Fruit fly (Drosophila melanogaster): Measurements from ENCODE around the gene CG13895.

The CG13895 gene

dm6 chr3L:743155-743554 is 35.1 kb upstream of the CG13895 start:
- TF ChIP-seq CTCF (optimal IDR thresholded peaks at IDR 0.05) (no peak), CG8478 (optimal IDR thresholded peaks at IDR 0.05) (no peak)

DNA sequence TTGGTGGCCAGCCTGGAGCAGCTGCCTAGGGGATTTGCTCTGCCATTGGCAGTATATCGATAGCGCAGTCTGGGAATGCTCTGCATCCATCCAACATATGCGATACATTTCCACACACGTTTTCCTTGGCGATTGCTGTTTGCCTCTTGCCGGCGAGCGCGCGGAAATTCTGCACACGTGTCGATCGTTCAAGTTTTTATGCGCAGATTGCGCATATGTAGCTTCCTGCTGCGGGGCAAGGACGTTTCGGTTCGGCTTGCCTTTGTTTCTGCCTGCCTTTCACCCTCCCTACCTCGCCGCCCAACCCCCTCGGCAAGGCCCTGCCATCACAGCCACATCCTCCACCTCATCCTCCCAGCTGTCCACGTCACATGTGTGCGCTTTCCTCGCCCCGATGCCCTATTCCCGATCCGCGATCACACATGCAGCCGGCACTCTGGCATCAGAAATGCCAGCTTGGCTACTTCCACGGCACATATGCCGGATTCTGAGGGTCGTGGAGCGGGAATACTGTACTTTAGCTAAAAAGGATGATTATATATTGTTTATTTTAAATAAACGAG is 34.5 kb upstream of the CG13895 start:
- TF ChIP-seq CG8478 (optimal IDR thresholded peaks at IDR 0.05) (no peak), CTCF (optimal IDR thresholded peaks at IDR 0.05) (no peak)

DNA sequence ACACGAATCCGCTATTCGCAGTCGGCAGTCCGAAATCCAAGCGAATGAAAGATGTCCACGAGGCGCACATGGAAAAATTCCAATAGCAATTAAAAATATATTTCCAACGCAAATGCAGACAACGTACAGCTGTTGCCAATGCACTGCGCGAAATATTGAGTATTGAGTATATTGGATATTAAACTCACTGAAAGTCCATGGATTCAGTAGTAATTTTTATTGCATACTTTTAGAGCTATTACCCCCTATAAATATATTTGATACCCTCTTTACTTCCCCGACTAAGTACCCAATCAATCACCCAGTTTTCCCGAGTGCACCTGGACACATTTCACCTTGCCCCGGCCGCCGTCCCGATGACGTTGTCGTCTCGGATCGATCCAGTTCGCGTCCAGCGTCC is 33.7 kb upstream of the CG13895 start:
- TF ChIP-seq CG8478 (optimal IDR thresholded peaks at IDR 0.05), result no peak
- TF ChIP-seq CTCF (optimal IDR thresholded peaks at IDR 0.05), result no peak

dm6 chr3L:739357-740130 is 31.5 kb upstream of the CG13895 start:
- TF ChIP-seq CTCF (optimal IDR thresholded peaks at IDR 0.05) (no peak), CG8478 (optimal IDR thresholded peaks at IDR 0.05) (no peak)

DNA sequence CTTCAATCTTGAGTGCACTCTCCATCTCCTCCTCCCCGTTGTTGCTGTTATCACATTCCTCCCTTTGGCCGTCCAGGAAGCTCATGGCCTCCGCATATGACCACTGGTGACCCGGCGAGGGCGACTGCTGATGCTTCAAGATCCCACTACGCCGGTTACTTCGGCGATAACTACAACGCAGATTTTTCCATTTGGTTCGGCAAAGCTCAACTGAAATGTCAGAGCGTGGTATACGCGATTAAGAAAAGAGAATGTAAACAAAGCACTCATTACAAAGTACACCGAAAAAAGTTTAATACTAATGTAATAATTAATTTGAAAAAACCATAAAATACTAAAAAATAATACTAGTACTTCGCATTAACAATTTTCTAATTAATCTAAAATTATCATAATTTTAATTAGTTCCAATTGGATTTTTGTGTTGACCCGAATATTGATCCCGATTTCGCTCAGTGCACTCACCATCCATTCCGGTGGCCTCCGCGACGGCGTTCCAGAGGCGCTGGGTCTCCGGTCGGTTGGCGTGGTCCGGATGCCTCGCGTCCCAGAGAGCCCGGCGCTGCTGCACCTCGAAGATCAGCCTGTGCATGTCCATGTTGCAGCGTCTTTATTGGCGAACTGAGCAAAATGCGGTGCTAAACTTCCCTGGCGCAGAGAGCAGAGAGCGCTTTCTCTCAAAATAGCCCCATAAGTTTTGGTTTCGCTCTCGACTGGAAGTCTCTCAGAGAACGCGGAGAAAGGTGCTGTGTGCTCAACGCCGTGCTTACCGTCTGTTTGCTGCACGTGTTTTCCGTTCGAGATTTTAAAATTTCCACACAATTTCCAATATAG is 30.7 kb upstream of the CG13895 start:
- TF ChIP-seq CTCF (optimal IDR thresholded peaks at IDR 0.05) (no peak), CG8478 (optimal IDR thresholded peaks at IDR 0.05) (no peak)

DNA sequence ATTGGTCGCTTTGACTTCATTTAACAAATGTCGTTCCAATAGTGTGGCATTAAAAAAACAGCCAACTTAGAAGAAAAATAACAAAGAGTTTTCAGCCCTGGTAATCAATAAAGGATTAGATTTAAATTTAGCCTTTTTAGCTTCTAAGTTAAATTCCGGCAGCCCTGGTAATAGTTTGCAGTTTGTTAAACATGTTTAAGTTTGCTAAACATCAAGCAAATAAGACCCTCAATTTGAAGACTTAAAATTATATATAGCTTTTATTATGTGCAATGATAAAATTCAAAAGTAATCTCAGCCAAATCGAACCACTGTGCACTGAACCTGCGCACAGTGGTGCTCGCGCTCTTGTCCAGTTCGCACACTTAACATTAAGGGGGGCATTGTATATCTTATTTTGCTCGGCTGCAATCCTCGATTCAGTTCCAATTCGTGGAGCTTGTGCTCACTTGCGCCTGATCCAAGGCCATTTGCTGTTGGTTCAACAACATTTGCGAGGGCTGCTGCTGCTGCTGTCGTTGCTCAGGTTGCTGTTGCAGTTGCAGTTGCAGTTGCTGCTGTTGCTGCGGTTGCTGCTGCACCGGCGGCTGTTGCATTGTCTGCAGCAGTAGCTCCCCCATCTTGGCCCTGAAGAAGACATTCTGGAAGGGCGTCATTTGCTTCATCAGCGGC is 29.6 kb upstream of the CG13895 start:
- TF ChIP-seq CG8478 (optimal IDR thresholded peaks at IDR 0.05) (no peak), CTCF (optimal IDR thresholded peaks at IDR 0.05) (no peak)

DNA sequence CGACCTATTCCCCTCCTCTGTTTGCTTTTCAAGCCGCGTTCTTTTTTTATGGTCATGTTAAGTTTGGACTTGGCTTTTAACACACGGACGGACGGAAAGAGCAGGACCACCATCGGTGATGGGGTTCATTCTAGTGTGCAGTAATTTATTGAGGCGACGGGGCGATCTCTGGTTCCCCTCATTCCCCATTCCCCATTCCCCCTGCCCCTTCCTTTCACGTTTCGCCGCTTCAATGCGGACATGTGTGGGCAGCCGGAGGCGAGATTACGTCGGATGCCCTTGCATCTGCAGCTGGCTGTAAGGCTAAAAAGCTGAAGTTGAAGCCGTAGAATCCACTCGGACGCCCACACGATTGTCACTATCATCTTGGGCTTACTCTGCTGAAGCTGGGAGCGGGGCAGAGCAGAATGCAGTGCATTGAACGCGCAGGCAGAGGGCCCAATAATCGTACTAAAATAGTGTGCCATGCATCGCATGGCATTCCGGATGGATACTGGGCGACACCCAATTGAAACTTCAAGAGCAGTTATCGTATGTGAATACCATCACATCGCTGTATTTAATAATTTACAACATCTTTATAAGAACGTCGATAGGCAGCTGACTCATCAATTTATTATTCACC is 28.6 kb upstream of the CG13895 start:
- TF ChIP-seq CG8478 (optimal IDR thresholded peaks at IDR 0.05) (no peak), CTCF (optimal IDR thresholded peaks at IDR 0.05) (no peak)

DNA sequence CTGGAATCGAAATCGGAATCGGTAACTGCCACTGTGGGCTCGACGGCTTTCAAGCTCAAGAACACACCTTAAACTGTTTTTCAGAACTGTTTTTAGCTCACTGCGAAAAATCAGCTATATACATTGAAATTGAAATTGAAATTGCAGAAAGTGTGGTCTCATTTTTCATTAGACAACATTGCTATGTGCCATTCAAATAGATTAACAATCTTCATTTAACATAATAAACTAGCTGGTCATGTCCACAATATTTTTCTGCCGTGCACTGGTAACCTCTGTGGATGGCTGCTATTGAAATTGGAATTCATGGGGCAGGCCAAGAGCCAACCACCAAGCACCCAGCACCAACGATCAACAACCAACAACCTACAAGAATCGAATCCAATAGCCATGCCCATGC is 27.9 kb upstream of the CG13895 start:
- no peak for TF ChIP-seq CTCF (optimal IDR thresholded peaks at IDR 0.05)
- no peak for TF ChIP-seq CG8478 (optimal IDR thresholded peaks at IDR 0.05)

DNA sequence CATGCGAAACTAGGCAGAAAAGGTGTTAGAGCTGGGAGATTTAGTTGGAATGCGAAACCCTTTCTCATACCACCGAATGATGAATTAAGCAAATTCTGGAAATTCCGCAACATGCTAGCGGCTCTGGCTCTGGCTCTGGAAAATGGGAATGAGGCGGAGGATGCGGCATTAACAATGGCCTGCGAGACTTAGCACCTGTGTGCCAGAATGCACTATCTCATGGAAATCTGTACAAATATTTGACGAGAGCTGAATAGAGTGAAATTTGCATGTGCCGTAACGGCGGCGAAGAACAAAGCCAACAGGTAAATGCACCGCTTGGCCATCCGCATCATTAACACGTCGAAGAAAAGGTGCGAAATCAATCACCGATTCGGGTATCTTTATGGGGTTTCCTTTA is 27.3 kb upstream of the CG13895 start:
- no peak for TF ChIP-seq CG8478 (optimal IDR thresholded peaks at IDR 0.05)
- no peak for TF ChIP-seq CTCF (optimal IDR thresholded peaks at IDR 0.05)

- no peak for TF ChIP-seq CG8478 (optimal IDR thresholded peaks at IDR 0.05)
- TF ChIP-seq CTCF (optimal IDR thresholded peaks at IDR 0.05), result no peak
These were observed 26.1 kb upstream of the CG13895 start for dm6 chr3L:733845-734697.

DNA sequence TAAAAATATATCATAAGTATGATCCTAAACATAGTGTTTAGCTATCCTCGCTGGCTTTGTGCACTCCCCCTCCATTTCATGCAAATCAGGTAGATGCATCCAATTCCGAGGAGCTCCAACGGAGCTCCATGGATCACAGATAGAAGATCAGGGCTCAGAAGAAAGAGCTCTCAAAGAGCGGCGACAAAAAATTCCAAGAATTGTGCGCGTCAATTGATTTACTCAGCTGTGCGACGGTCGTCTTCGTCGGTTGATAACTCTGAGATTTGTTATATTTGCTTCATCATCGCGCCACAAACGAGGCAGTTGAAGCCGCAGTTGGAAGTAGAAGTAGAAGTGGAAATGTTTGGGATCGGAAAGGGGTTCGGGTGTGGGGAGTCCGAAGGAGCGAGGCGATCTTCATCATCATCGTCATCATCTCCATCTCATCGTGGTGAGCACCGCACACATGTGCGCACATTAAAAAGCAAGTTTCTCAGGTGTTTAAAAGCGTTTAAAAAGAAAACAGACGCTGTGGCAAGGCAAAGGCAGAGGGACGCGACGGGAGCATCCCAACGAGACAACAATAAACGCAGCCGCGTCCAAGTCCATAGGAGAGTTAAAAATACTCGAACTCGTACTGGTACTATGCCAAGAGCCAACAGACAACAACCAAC is 25.3 kb upstream of the CG13895 start:
- TF ChIP-seq CG8478 (optimal IDR thresholded peaks at IDR 0.05) (no peak), CTCF (optimal IDR thresholded peaks at IDR 0.05) (no peak)

dm6 chr3L:732290-732954 is 24.4 kb upstream of the CG13895 start:
- TF ChIP-seq CG8478 (optimal IDR thresholded peaks at IDR 0.05) (no peak), CTCF (optimal IDR thresholded peaks at IDR 0.05) (no peak)

dm6 chr3L:731469-731868 is 23.5 kb upstream of the CG13895 start:
- no peak for TF ChIP-seq CG8478 (optimal IDR thresholded peaks at IDR 0.05)
